Worm (Caenorhabditis elegans) whole organism, young adult: ENCODE data around the gene C26B9.1.

Source experiments
- D2030.7 ChIP-seq: fragments of 200-800 bp; sonication (Bioruptor generic); IDR thresholded peaks from 2 replicates; pipeline ENCODE4 v1.3.6; 2022; ENCODE audit warnings: missing genetic modification reagents, missing genetic modification characterization, missing compliant biosample characterization
- T07F8.4 ChIP-seq: sonication (generic microtip); optimal IDR thresholded peaks from 2 replicates; lab custom pipeline; 2016; ENCODE audit warnings: mild to moderate bottlenecking, missing genetic modification characterization, moderate library complexity, missing compliant biosample characterization
- ama-1 ChIP-seq, 3 experiments: fragments of 150-350 bp in 1 of 3; sonication (generic microtip) in 2 of 3; optimal IDR thresholded peaks; 2 replicates each; lab custom pipeline; 2014 to 2018; ENCODE audit warnings: missing biosample characterization in 2 of 3, missing genetic modification characterization in 2 of 3, missing genetic modification reagents in 2 of 3
- lin-35 ChIP-seq, 3 experiments: fragments of 150-350 bp in 2 of 3; sonication (generic microtip) in 1 of 3; optimal IDR thresholded peaks; 2 replicates each; lab custom pipeline; 2014 to 2018; ENCODE audit warnings: missing biosample characterization in 3 of 3, missing genetic modification characterization in 3 of 3, missing genetic modification reagents in 3 of 3
- madf-6 ChIP-seq: fragments of 200-800 bp; sonication (Bioruptor generic); IDR thresholded peaks from 2 replicates; pipeline ENCODE4 v1.3.6; 2022; ENCODE audit warnings: missing genetic modification reagents, missing genetic modification characterization, missing compliant biosample characterization
- snpc-1.1 ChIP-seq: sonication (generic microtip); optimal IDR thresholded peaks from 2 replicates; lab custom pipeline; 2017; ENCODE audit warnings: missing genetic modification characterization, mild to moderate bottlenecking, missing compliant biosample characterization, antibody characterized with exemption, moderate library complexity, missing genotype, missing genetic modification reagents; ENCODE audit not compliant: insufficient read depth

- TF ChIP-seq snpc-1.1 (tag; lab: Kevin White, UChicago), result no peak
- no peak for TF ChIP-seq ama-1 (optimal IDR thresholded peaks at IDR 0.05; lab: Kevin White, UChicago)
- TF ChIP-seq ama-1 (GFP tag; optimal IDR thresholded peaks at IDR 0.05; lab: Kevin White, UChicago), result no peak
- no peak for TF ChIP-seq T07F8.4 (tag; lab: Kevin White, UChicago)
- no peak for TF ChIP-seq lin-35 (GFP tag; optimal IDR thresholded peaks at IDR 0.05; lab: Kevin White, UChicago)
- TF ChIP-seq D2030.7 (GFP tag; lab: Robert Waterston, UW), result no peak
- TF ChIP-seq madf-6, result no peak
These were observed 15.2 kb upstream of the C26B9.1 start, which contains the start of gene C26B9.5 for ce11 chrX:5329236-5329635.
